Worm (Caenorhabditis elegans): Measurements from ENCODE around the gene T23F2.3.

DNA sequence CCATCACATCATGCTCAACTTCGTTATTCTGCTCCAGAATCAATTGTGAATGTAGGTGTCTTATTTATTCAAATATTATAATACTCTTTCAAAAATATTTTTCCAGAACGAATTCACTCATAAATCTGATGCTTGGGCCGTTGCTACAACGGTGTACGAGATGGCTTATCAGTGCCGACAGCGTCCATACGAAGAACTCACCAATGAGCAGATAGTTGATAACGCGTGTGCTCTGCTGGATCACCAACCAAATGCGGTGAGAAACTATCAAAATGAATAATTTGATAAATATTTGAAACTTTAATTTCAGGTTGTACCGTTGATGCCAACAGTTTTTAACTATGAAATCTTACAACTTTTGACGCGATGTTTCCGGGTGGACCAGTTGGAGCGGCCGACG lies 46.5 kb downstream of the T23F2.3 start:
- TF ChIP-seq W03F9.2 (tag; optimal IDR thresholded peaks at IDR 0.05): no peak
- TF ChIP-seq dao-5 (tag; optimal IDR thresholded peaks at IDR 0.05): no peak
- TF ChIP-seq him-1 (tag; optimal IDR thresholded peaks at IDR 0.05): no peak
